Worm (Caenorhabditis elegans) whole organism, young adult: Measurements from ENCODE around the gene nhr-124.

Source experiments
- F10E7.11 ChIP-seq: sonication (generic microtip); optimal IDR thresholded peaks from 2 replicates; lab custom pipeline; 2017; ENCODE audit warnings: mild to moderate bottlenecking, missing genetic modification characterization, moderate library complexity, missing compliant biosample characterization
- F22D6.2 ChIP-seq: sonication (generic microtip); optimal IDR thresholded peaks from 2 replicates; lab custom pipeline; 2016; ENCODE audit warnings: mild to moderate bottlenecking, missing genetic modification characterization, missing compliant biosample characterization
- F49E8.2 ChIP-seq: sonication (generic microtip); optimal IDR thresholded peaks from 3 replicates; lab custom pipeline; 2017; ENCODE audit warnings: missing genetic modification characterization, mild to moderate bottlenecking, missing compliant biosample characterization, antibody characterized with exemption, moderate library complexity; ENCODE audit not compliant: insufficient read depth
- F52B5.7 ChIP-seq: sonication (generic microtip); optimal IDR thresholded peaks from 2 replicates; lab custom pipeline; 2016; ENCODE audit warnings: mild to moderate bottlenecking, missing genetic modification characterization, missing compliant biosample characterization
- F55B11.4 ChIP-seq: sonication (generic microtip); optimal IDR thresholded peaks from 2 replicates; lab custom pipeline; 2016; ENCODE audit warnings: missing compliant biosample characterization, missing genetic modification characterization, borderline replicate concordance; ENCODE audit not compliant: insufficient read depth
- akir-1 ChIP-seq: fragments of 200-800 bp; sonication (Bioruptor generic); optimal IDR thresholded peaks from 2 replicates; lab custom pipeline; 2018; ENCODE audit warnings: mild to moderate bottlenecking, missing genetic modification characterization, moderate library complexity, missing compliant biosample characterization
- atf-7 ChIP-seq: sonication (generic microtip); optimal IDR thresholded peaks from 2 replicates; lab custom pipeline; 2017; ENCODE audit warnings: mild to moderate bottlenecking, missing genetic modification characterization, missing compliant biosample characterization
- ceh-27 ChIP-seq: fragments of 200-800 bp; sonication (Bioruptor generic); optimal IDR thresholded peaks from 2 replicates; lab custom pipeline; 2018; ENCODE audit warnings: mild to moderate bottlenecking, missing genetic modification characterization, moderate library complexity, missing compliant biosample characterization
- ceh-40 ChIP-seq: fragments of 200-800 bp; sonication (Bioruptor generic); IDR thresholded peaks from 2 replicates; pipeline ENCODE4 v1.3.6; 2022; ENCODE audit warnings: missing genetic modification characterization, missing compliant biosample characterization
- chd-7 ChIP-seq: sonication (generic microtip); optimal IDR thresholded peaks from 2 replicates; lab custom pipeline; 2016; ENCODE audit warnings: mild to moderate bottlenecking, missing genetic modification characterization, moderate library complexity, missing compliant biosample characterization
- die-1 ChIP-seq: sonication (generic microtip); optimal IDR thresholded peaks from 2 replicates; lab custom pipeline; 2016; ENCODE audit warnings: missing genotype, mild to moderate bottlenecking, missing genetic modification characterization, missing compliant biosample characterization
- dox-1 ChIP-seq: fragments of 200-800 bp; sonication (Bioruptor generic); IDR thresholded peaks from 2 replicates; pipeline ENCODE4 v1.3.6; 2022; ENCODE audit warnings: missing genetic modification reagents, missing genetic modification characterization, missing compliant biosample characterization
- hlh-26 ChIP-seq: fragments of 200-800 bp; sonication (Bioruptor generic); conservative IDR thresholded peaks from 2 replicates; pipeline ENCODE4 v1.3.6; 2022; ENCODE audit warnings: missing genetic modification reagents, missing genetic modification characterization, missing compliant biosample characterization
- lin-35 ChIP-seq, 3 experiments: fragments of 150-350 bp in 2 of 3; sonication (generic microtip) in 1 of 3; optimal IDR thresholded peaks; 2 replicates each; lab custom pipeline; 2014 to 2018; ENCODE audit warnings: missing biosample characterization in 3 of 3, missing genetic modification characterization in 3 of 3, missing genetic modification reagents in 3 of 3
- lsl-1 ChIP-seq: fragments of 200-800 bp; sonication (Bioruptor generic); optimal IDR thresholded peaks from 2 replicates; lab custom pipeline; 2018; ENCODE audit warnings: mild to moderate bottlenecking, missing genetic modification characterization, moderate library complexity, missing compliant biosample characterization
- madf-10 ChIP-seq: sonication (generic microtip); optimal IDR thresholded peaks from 2 replicates; lab custom pipeline; 2016; ENCODE audit warnings: mild to moderate bottlenecking, missing genetic modification characterization, missing compliant biosample characterization
- madf-3 ChIP-seq: fragments of 200-800 bp; sonication (Bioruptor generic); IDR thresholded peaks from 2 replicates; pipeline ENCODE4 v1.3.6; 2022; ENCODE audit warnings: missing genetic modification reagents, missing genetic modification characterization, missing compliant biosample characterization
- madf-6 ChIP-seq: fragments of 200-800 bp; sonication (Bioruptor generic); IDR thresholded peaks from 2 replicates; pipeline ENCODE4 v1.3.6; 2022; ENCODE audit warnings: missing genetic modification reagents, missing genetic modification characterization, missing compliant biosample characterization
- nfya-2 ChIP-seq: fragments of 200-800 bp; sonication (Bioruptor generic); IDR thresholded peaks from 2 replicates; pipeline ENCODE4 v1.3.6; 2022; ENCODE audit warnings: missing genetic modification reagents, missing genetic modification characterization, missing compliant biosample characterization
- nfyb-1 ChIP-seq: fragments of 200-800 bp; sonication (Bioruptor generic); IDR thresholded peaks from 2 replicates; pipeline ENCODE4 v1.3.6; 2022; ENCODE audit warnings: missing genetic modification reagents, missing genetic modification characterization, missing compliant biosample characterization
- nhr-80 ChIP-seq: sonication (generic microtip); optimal IDR thresholded peaks from 2 replicates; lab custom pipeline; 2016; ENCODE audit warnings: missing genetic modification characterization, missing compliant biosample characterization
- pbrm-1 ChIP-seq: fragments of 200-800 bp; sonication (Bioruptor generic); IDR thresholded peaks from 2 replicates; pipeline ENCODE4 v1.3.6; 2022; ENCODE audit warnings: missing genetic modification reagents, missing genetic modification characterization, missing compliant biosample characterization
- pha-4 ChIP-seq: fragments of 150-350 bp; sonication (generic microtip); optimal IDR thresholded peaks from 2 replicates; lab custom pipeline; 2014; ENCODE audit warnings: missing biosample characterization, missing genetic modification reagents, missing genetic modification characterization
- rcor-1 ChIP-seq: fragments of 200-800 bp; sonication (Bioruptor generic); IDR thresholded peaks from 2 replicates; pipeline ENCODE4 v1.3.6; 2022; ENCODE audit warnings: missing genetic modification reagents, missing genetic modification characterization, missing compliant biosample characterization
- sea-2 ChIP-seq: fragments of 200-800 bp; sonication (Bioruptor generic); IDR thresholded peaks from 2 replicates; pipeline ENCODE4 v1.3.6; 2022; ENCODE audit warnings: missing genetic modification characterization, missing compliant biosample characterization
- somi-1 ChIP-seq: fragments of 200-800 bp; sonication (Bioruptor generic); optimal IDR thresholded peaks from 2 replicates; lab custom pipeline; 2018; ENCODE audit warnings: mild to moderate bottlenecking, missing genetic modification characterization, missing compliant biosample characterization
- tlf-1 ChIP-seq: fragments of 200-800 bp; sonication (Bioruptor generic); optimal IDR thresholded peaks from 2 replicates; lab custom pipeline; 2018; ENCODE audit warnings: mild to moderate bottlenecking, missing genetic modification characterization, missing compliant biosample characterization
- ztf-18 ChIP-seq: sonication (generic microtip); optimal IDR thresholded peaks from 2 replicates; lab custom pipeline; 2016; ENCODE audit warnings: missing genotype, mild to moderate bottlenecking, missing genetic modification characterization, missing compliant biosample characterization
- ztf-22 ChIP-seq: fragments of 200-800 bp; sonication (Bioruptor generic); optimal IDR thresholded peaks from 2 replicates; lab custom pipeline; 2018; ENCODE audit warnings: mild to moderate bottlenecking, missing genetic modification characterization, moderate library complexity, missing compliant biosample characterization
- ztf-25 ChIP-seq: fragments of 200-800 bp; sonication (Bioruptor generic); IDR thresholded peaks from 2 replicates; pipeline ENCODE4 v1.3.6; 2022; ENCODE audit warnings: missing genetic modification reagents, missing genetic modification characterization, missing compliant biosample characterization
- ztf-6 ChIP-seq: fragments of 200-800 bp; sonication (Bioruptor generic); IDR thresholded peaks from 2 replicates; pipeline ENCODE4 v1.3.6; 2022; ENCODE audit warnings: missing genetic modification reagents, missing genetic modification characterization, missing compliant biosample characterization

Gene nhr-124

DNA sequence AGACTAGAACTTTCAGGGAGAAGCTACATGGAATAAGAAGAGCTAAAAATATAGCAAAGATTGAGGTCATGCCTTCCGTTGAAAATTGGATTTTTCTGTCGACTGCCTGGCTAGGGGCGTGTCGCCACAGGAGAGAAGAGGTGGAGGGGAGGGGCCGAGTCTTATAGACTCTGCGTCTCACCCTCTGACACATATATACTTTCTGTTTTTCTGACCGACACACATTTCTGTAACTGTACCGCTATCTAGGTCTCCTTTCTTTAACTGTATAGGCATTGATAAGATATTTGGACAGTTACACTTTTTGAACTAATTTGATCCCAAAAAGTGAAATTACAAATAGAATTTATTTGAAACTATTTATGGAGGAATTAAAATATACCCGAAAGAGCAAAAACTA lies 44.5 kb downstream of the nhr-124 start:
- TF ChIP-seq nhr-80 (tag; lab: Kevin White, UChicago) = peak; percentile 40
- TF ChIP-seq dox-1 (GFP tag; lab: Robert Waterston, UW) = 0 out of 2 replicates have a peak, but pooled peaks have one; percentile 1
- no peak for TF ChIP-seq ztf-18 (tag; lab: Kevin White, UChicago)

DNA sequence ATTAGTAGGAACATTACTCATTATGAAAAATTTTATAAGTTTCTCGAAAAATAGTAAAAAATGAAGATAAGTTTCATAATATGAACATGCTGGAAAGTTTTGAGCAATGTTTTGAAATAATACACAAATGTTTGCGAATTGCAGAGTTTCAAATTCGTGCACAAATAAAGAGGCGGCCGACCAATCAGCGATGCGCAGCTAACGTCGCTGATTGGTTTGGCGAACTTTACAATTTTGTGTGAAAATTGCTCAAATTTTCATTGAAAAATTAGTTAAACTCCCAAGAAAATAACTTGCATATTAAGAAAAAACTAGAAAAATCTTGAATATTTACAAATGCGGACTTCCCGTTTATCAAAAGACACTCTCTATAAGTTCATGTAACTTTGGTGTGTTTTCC lies 53.3 kb downstream of the nhr-124 start:
- TF ChIP-seq lsl-1 (no peak), ceh-27 (GFP tag; lab: Kevin White, UChicago) (no peak), ztf-22 (GFP tag; lab: Kevin White, UChicago) (no peak), F22D6.2 (tag; lab: Kevin White, UChicago) (no peak), rcor-1 (no peak), sea-2 (no peak), pha-4 (tag; lab: Kevin White, UChicago) (no peak)

DNA sequence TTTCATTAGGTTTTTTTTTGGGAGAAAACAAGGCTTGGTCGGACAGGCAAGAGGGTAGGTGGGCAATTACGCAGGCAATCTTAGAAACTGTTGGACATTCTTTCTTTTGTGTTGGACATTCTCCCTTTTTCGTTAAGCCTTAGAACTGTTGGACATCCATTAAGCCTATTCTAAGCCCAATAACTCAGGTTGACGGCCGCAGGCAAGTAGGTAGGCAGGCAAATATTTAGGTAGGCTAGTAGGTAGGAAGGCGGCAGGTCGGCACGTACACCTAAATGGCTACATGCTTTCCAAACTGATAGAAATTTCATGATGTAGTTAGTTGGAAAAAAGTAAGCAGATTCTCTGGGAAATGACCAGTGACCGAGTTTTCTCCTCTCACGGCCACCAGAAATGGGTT lies 53.9 kb downstream of the nhr-124 start:
- no peak for TF ChIP-seq pha-4 (tag; lab: Kevin White, UChicago)
- TF ChIP-seq lin-35 (GFP tag; optimal IDR thresholded peaks at IDR 0.05; lab: Kevin White, UChicago) = no peak
- TF ChIP-seq F55B11.4 = no peak
- no peak for TF ChIP-seq akir-1
- no peak for TF ChIP-seq F10E7.11 (tag; lab: Kevin White, UChicago)
- TF ChIP-seq F22D6.2 (tag; lab: Kevin White, UChicago) = no peak
- TF ChIP-seq hlh-26 (GFP tag; lab: Robert Waterston, UW) = no peak
- no peak for TF ChIP-seq somi-1 (GFP tag; lab: Kevin White, UChicago)
- TF ChIP-seq tlf-1 (GFP tag; lab: Kevin White, UChicago) = no peak
- TF ChIP-seq madf-3 (GFP tag; lab: Robert Waterston, UW) = no peak
- no peak for TF ChIP-seq chd-7 (tag; lab: Kevin White, UChicago)
- TF ChIP-seq atf-7 (tag; lab: Kevin White, UChicago) = no peak
- TF ChIP-seq nfyb-1 (GFP tag; lab: Robert Waterston, UW) = no peak
- no peak for TF ChIP-seq madf-6
- no peak for TF ChIP-seq madf-10 (tag; lab: Kevin White, UChicago)
- TF ChIP-seq nfya-2 (GFP tag; lab: Robert Waterston, UW) = no peak
- no peak for TF ChIP-seq ztf-6 (GFP tag; lab: Robert Waterston, UW)

DNA sequence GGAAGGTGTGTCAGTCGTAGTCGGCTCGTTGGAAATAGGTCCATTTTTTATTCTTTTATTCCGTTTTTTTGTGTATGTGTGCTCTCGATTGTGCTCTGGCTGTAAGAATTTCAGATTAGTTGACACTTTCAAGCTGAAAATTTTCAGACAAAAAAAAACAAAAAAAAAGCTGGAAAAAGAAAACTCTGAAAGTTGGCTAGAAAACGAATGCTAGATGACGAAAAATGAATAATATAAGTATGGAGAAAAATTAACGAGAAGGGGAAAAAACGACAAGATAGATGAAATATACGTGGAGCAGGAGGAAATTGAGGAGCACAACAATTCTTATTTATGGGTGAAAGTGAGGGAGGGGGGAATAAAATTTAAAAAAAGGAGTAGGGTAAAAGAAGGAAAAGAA lies 54.4 kb downstream of the nhr-124 start, which contains the start of gene H10D18.5:
H10D18.5 (minus strand) TSS at position 101 of the 400 bp plus-strand sequence.
- TF ChIP-seq F22D6.2 (tag; lab: Kevin White, UChicago) = no peak
- no peak for TF ChIP-seq F52B5.7 (tag; lab: Kevin White, UChicago)
- TF ChIP-seq die-1 (tag; lab: Kevin White, UChicago) = no peak
- TF ChIP-seq F49E8.2 (tag; lab: Kevin White, UChicago) = no peak
- no peak for TF ChIP-seq ceh-40 (GFP tag; lab: Robert Waterston, UW)
- TF ChIP-seq pbrm-1 (GFP tag; lab: Robert Waterston, UW) = no peak
- no peak for TF ChIP-seq madf-6
- no peak for TF ChIP-seq ztf-25 (GFP tag; lab: Robert Waterston, UW)
